Worm (Caenorhabditis elegans): ENCODE results near the gene sop-2.

The sop-2 gene

DNA sequence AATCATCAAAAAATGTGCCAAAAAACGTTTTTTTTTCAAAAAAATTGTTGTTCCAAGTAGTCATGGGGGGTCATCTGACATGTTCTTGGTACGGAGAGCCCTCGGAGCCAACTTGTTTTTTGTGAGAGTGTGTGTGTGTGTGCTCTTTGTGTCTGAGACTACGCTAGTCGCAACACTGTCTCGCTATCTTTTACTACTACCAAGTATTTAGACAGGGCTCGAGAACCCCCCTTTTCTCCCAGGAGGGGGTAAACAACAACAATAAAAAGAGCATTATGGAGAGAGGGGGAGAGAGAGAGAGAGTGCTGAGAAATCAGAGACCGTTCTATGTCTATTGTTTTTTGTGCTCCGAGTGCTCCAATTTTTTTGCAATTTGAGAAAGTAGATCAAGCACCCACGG is 39.0 kb downstream of the sop-2 start:
- TF ChIP-seq flt-1 (GFP tag; IDR thresholded peaks at IDR 0.05) (no peak), scrt-1 (GFP tag; IDR thresholded peaks at IDR 0.05) (no peak), tbx-11 (GFP tag; IDR thresholded peaks at IDR 0.05) (no peak), sea-1 (GFP tag; conservative IDR thresholded peaks at IDR 0.05) (no peak), ets-7 (tag; optimal IDR thresholded peaks at IDR 0.05) (no peak), ceh-36 (tag; optimal IDR thresholded peaks at IDR 0.05) (no peak), hmbx-1 (tag; optimal IDR thresholded peaks at IDR 0.05) (no peak), aly-1 (tag; optimal IDR thresholded peaks at IDR 0.05) (no peak), hnd-1 (tag; optimal IDR thresholded peaks at IDR 0.05) (no peak), B0310.2 (tag; optimal IDR thresholded peaks at IDR 0.05) (no peak), hmg-4 (GFP tag; optimal IDR thresholded peaks at IDR 0.05) (no peak), ama-1 (optimal IDR thresholded peaks at IDR 0.05) (no peak)

DNA sequence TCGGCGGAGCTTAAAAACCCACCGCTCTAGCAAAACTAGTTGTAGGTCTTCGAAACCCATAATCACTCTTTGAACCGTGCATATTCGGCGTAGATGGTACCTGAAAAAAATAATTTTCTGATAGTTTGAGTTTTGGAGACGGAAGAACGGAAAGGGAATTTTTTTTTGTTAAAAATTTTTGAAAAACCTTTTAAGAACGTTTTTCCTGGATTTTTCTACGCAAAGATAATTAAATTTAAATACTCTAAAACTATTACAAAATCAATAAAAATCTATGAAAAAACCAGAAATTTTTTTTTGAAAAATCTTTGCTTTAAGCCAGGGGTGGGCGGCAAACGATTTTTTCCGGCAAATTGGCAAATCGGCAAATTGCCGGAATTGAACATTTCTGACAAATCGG is 39.7 kb downstream of the sop-2 start, which contains the start of gene marc-5:
Gene marc-5 (minus strand): TSS at position 101 of the 400 bp plus-strand sequence.
- TF ChIP-seq hmbx-1 (tag; optimal IDR thresholded peaks at IDR 0.05): no peak
- no peak for TF ChIP-seq hnd-1 (tag; optimal IDR thresholded peaks at IDR 0.05)
- no peak for TF ChIP-seq tbx-37 (GFP tag; conservative IDR thresholded peaks at IDR 0.05)
- no peak for TF ChIP-seq hmg-4 (GFP tag; optimal IDR thresholded peaks at IDR 0.05)
- no peak for TF ChIP-seq flt-1 (GFP tag; IDR thresholded peaks at IDR 0.05)
- TF ChIP-seq B0310.2 (tag; optimal IDR thresholded peaks at IDR 0.05): no peak
- no peak for TF ChIP-seq aly-1 (tag; optimal IDR thresholded peaks at IDR 0.05)
- no peak for TF ChIP-seq pes-1 (GFP tag; IDR thresholded peaks at IDR 0.05)
- TF ChIP-seq ceh-13 (GFP tag; optimal IDR thresholded peaks at IDR 0.05): no peak
- no peak for TF ChIP-seq F13C5.2 (tag; optimal IDR thresholded peaks at IDR 0.05)
- no peak for TF ChIP-seq sea-1 (GFP tag; conservative IDR thresholded peaks at IDR 0.05)
- no peak for TF ChIP-seq tbx-11 (GFP tag; IDR thresholded peaks at IDR 0.05)
- no peak for TF ChIP-seq scrt-1 (GFP tag; IDR thresholded peaks at IDR 0.05)
- TF ChIP-seq tra-4 (tag; optimal IDR thresholded peaks at IDR 0.05): no peak
- TF ChIP-seq ets-7 (tag; optimal IDR thresholded peaks at IDR 0.05): no peak
- TF ChIP-seq ceh-36 (tag; optimal IDR thresholded peaks at IDR 0.05): no peak
- no peak for TF ChIP-seq ama-1 (optimal IDR thresholded peaks at IDR 0.05)

DNA sequence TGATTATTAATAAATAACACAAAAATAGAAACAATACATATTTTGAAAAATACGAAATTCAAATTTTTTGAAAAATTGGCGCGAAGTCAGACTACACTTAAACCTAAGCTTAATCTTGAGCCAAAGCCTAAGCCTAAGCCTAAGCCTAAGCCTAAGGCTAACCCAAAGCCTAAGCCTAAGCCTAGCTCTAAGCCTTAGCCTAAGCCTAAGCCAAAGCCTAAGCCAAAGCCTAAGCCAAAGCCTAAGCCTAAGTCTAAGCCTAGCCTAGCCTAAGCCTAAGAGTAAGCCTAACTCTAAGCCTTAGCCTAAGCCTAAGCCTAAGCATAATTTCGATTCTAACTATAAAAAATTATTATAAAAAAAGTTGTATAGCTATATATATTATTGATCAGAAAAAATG is 41.1 kb downstream of the sop-2 start:
- TF ChIP-seq tra-4 (tag; optimal IDR thresholded peaks at IDR 0.05) (no peak), ceh-36 (tag; optimal IDR thresholded peaks at IDR 0.05) (peak; percentile 76)

DNA sequence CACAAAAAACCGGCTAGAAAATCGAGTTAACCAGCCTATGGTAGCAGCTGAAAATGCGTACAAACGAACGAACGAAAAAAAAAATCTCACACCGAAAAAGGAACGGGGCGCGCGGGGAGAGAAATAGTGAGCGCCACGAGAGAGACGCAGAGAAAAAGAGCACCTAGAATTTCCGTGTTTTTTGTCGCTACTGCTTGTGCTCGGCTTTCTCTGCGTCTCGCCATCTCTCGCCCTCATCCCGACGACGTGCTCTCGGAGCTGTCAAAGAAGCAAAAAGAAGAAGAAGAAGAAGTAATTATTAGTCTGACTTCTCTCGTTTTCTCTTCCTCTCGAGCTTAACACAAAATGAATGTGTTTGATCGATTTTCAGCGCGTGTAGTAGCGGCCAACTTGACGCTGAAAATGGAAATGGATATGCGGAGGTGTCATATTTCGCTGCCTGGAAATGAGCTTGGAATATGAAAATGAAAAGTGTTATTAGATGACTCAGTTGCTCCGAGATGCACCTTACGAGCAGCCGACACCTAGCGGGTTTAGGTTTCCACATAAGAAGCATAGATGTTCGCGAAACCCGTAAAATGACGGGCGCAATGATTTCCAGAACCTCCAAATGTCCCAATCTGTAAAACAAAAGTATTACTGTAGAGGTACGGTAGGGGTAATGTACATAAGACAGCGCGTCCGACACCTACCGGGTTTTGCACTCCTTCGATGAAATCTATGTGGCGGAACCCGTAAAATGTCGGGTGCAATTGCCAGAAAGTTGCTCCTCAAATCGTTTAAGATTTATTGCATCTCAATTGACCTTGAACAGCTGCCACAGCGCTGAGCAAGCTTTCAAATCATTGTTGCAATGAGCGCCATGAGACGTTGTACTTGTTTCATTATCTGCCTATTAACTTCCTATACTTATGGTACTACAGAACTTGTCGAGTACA is 43.1 kb downstream of the sop-2 start, which contains the start of gene btb-14:
Gene btb-14 (plus strand): TSS at position 839 of the 938 bp plus-strand sequence.
- TF ChIP-seq ceh-13 (GFP tag; optimal IDR thresholded peaks at IDR 0.05): no peak
- TF ChIP-seq flt-1 (GFP tag; IDR thresholded peaks at IDR 0.05): no peak
- TF ChIP-seq hmg-4 (GFP tag; optimal IDR thresholded peaks at IDR 0.05): no peak
- TF ChIP-seq hmbx-1 (tag; optimal IDR thresholded peaks at IDR 0.05): no peak
- TF ChIP-seq F13C5.2 (tag; optimal IDR thresholded peaks at IDR 0.05): no peak
- no peak for TF ChIP-seq pes-1 (GFP tag; IDR thresholded peaks at IDR 0.05)
- TF ChIP-seq scrt-1 (GFP tag; IDR thresholded peaks at IDR 0.05): no peak
- TF ChIP-seq sea-1 (GFP tag; conservative IDR thresholded peaks at IDR 0.05): no peak
- TF ChIP-seq ceh-36 (tag; optimal IDR thresholded peaks at IDR 0.05): no peak
- no peak for TF ChIP-seq ama-1 (optimal IDR thresholded peaks at IDR 0.05)

DNA sequence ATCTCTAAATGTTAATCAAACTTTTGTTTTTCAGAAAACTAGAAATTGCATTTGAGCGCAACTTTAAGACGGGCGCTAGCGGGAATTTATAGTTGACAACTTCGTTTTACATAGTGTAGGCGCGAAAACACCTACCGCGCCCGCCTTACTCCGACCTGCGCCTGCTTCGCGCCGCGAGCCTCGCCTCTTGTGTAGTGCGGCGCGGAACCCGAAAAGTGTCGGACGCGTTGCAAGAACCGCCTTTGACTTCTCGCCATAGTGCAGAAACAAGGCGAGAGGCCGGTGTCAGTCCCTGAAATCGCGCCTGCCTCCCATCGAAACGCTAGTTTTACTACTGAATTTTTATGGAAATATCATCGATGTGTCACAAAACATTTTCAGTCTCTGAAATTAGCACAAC is 46.1 kb downstream of the sop-2 start:
- TF ChIP-seq tbx-11 (GFP tag; IDR thresholded peaks at IDR 0.05) (no peak), aly-1 (tag; optimal IDR thresholded peaks at IDR 0.05) (no peak), pes-1 (GFP tag; IDR thresholded peaks at IDR 0.05) (no peak), scrt-1 (GFP tag; IDR thresholded peaks at IDR 0.05) (no peak), F13C5.2 (tag; optimal IDR thresholded peaks at IDR 0.05) (no peak), tra-4 (tag; optimal IDR thresholded peaks at IDR 0.05) (no peak), hmbx-1 (tag; optimal IDR thresholded peaks at IDR 0.05) (no peak), ama-1 (optimal IDR thresholded peaks at IDR 0.05) (no peak), sea-1 (GFP tag; conservative IDR thresholded peaks at IDR 0.05) (no peak), hnd-1 (tag; optimal IDR thresholded peaks at IDR 0.05) (no peak), flt-1 (GFP tag; IDR thresholded peaks at IDR 0.05) (no peak), B0310.2 (tag; optimal IDR thresholded peaks at IDR 0.05) (no peak), ets-7 (tag; optimal IDR thresholded peaks at IDR 0.05) (no peak), ceh-13 (GFP tag; optimal IDR thresholded peaks at IDR 0.05) (no peak), hmg-4 (GFP tag; optimal IDR thresholded peaks at IDR 0.05) (no peak), ceh-36 (tag; optimal IDR thresholded peaks at IDR 0.05) (no peak), tbx-37 (GFP tag; conservative IDR thresholded peaks at IDR 0.05) (no peak)

DNA sequence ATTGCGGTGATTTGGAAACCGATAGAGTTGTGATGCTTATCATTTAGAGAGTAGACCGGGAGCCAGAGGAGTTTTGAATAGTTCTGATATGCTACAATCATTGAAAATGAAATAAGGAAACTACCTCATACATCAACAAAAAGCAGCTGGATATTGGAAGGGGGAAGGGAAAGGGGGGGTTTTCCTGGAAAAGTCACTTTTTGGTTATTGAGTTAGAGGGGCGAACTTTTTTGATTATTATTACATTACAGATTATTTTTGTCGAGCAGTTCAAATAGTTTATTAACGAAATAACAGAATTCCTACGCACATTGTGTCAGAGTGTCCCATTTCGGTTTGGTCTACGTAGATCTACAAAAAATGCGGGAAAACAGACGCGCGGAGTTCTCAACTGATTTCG is 47.0 kb downstream of the sop-2 start, which contains the start of gene sre-42:
Gene sre-42 (minus strand): TSS at position 101 of the 400 bp plus-strand sequence.
- no peak for TF ChIP-seq flt-1 (GFP tag; IDR thresholded peaks at IDR 0.05)
- no peak for TF ChIP-seq ama-1 (optimal IDR thresholded peaks at IDR 0.05)
- TF ChIP-seq hmbx-1 (tag; optimal IDR thresholded peaks at IDR 0.05): no peak
- TF ChIP-seq hnd-1 (tag; optimal IDR thresholded peaks at IDR 0.05): no peak
- no peak for TF ChIP-seq pes-1 (GFP tag; IDR thresholded peaks at IDR 0.05)
- no peak for TF ChIP-seq tra-4 (tag; optimal IDR thresholded peaks at IDR 0.05)
- TF ChIP-seq ets-7 (tag; optimal IDR thresholded peaks at IDR 0.05): no peak
- TF ChIP-seq scrt-1 (GFP tag; IDR thresholded peaks at IDR 0.05): no peak
- no peak for TF ChIP-seq aly-1 (tag; optimal IDR thresholded peaks at IDR 0.05)
- no peak for TF ChIP-seq sea-1 (GFP tag; conservative IDR thresholded peaks at IDR 0.05)
- no peak for TF ChIP-seq B0310.2 (tag; optimal IDR thresholded peaks at IDR 0.05)
- no peak for TF ChIP-seq ceh-13 (GFP tag; optimal IDR thresholded peaks at IDR 0.05)
- TF ChIP-seq tbx-37 (GFP tag; conservative IDR thresholded peaks at IDR 0.05): no peak
- TF ChIP-seq F13C5.2 (tag; optimal IDR thresholded peaks at IDR 0.05): no peak
- no peak for TF ChIP-seq tbx-11 (GFP tag; IDR thresholded peaks at IDR 0.05)
- no peak for TF ChIP-seq hmg-4 (GFP tag; optimal IDR thresholded peaks at IDR 0.05)
- no peak for TF ChIP-seq ceh-36 (tag; optimal IDR thresholded peaks at IDR 0.05)

DNA sequence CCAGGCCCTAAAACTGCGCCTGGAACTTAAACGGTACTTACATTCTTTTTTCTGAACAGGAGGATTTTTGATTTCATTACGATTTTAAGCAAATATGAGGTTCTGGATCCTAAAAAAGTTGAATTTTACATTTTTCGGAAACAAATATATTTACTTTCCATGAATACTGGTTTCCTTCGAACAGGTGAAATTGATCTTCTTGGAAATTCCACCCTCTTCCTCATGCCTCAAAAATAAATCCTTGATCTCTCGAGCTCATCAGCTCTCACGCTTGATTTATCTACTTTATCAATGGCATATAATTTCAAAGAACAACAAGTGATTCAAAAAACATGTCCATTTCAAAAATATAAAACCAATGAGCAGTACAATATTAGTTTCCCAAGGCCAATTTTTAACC is 47.7 kb downstream of the sop-2 start:
- TF ChIP-seq hmg-4 (GFP tag; optimal IDR thresholded peaks at IDR 0.05): no peak
